Worm (Caenorhabditis elegans) whole organism, late embryonic: ENCODE results near the gene ZK899.6.
A peak's percentile ranks its signal among the peaks of the same experiment; 100 is the strongest.

Source experiments
- Y22D7AL.16 ChIP-seq: sonication (generic microtip); optimal IDR thresholded peaks from 2 replicates; lab custom pipeline; 2016; ENCODE audit warnings: missing genetic modification characterization, missing compliant biosample characterization
- ama-1 ChIP-seq: fragments of 150-350 bp; optimal IDR thresholded peaks from 2 replicates; lab custom pipeline; 2014
- ceh-30 ChIP-seq: fragments of 150-350 bp; optimal IDR thresholded peaks from 2 replicates; lab custom pipeline; 2014; ENCODE audit warnings: missing biosample characterization, missing genetic modification characterization
- ceh-34 ChIP-seq: sonication (generic microtip); optimal IDR thresholded peaks from 2 replicates; lab custom pipeline; 2016; ENCODE audit warnings: mild to moderate bottlenecking, missing genetic modification characterization, missing compliant biosample characterization
- elt-2 ChIP-seq: sonication (generic microtip); optimal IDR thresholded peaks from 2 replicates; lab custom pipeline; 2016; ENCODE audit warnings: missing genetic modification reagents, missing genetic modification characterization, missing compliant biosample characterization
- fax-1 ChIP-seq: sonication (generic microtip); optimal IDR thresholded peaks from 2 replicates; lab custom pipeline; 2016; ENCODE audit warnings: missing genotype, missing genetic modification characterization, missing compliant biosample characterization
- fkh-10 ChIP-seq: fragments of 150-350 bp; optimal IDR thresholded peaks from 2 replicates; lab custom pipeline; 2014; ENCODE audit warnings: missing biosample characterization, missing genetic modification reagents, missing genetic modification characterization
- fkh-6 ChIP-seq: sonication (generic microtip); optimal IDR thresholded peaks from 2 replicates; lab custom pipeline; 2016; ENCODE audit warnings: missing genetic modification characterization, missing compliant biosample characterization
- hlh-30 ChIP-seq: sonication (generic microtip); optimal IDR thresholded peaks from 2 replicates; lab custom pipeline; 2017; ENCODE audit warnings: antibody characterized with exemption, missing genetic modification characterization, missing compliant biosample characterization; ENCODE audit not compliant: insufficient read depth
- hlh-6 ChIP-seq: sonication (generic microtip); optimal IDR thresholded peaks from 2 replicates; lab custom pipeline; 2016; ENCODE audit warnings: missing genotype, missing genetic modification characterization, missing compliant biosample characterization
- pat-9 ChIP-seq: fragments of 200-800 bp; sonication (Bioruptor generic); optimal IDR thresholded peaks from 2 replicates; lab custom pipeline; 2018; ENCODE audit warnings: mild to moderate bottlenecking, missing genetic modification characterization, moderate library complexity, missing compliant biosample characterization
- pax-1 ChIP-seq: fragments of 150-350 bp; optimal IDR thresholded peaks from 2 replicates; lab custom pipeline; 2014; ENCODE audit warnings: missing biosample characterization, missing genetic modification characterization
- sdc-2 ChIP-seq: sonication (generic microtip); optimal IDR thresholded peaks from 2 replicates; lab custom pipeline; 2016; ENCODE audit warnings: missing genotype, missing genetic modification characterization, missing compliant biosample characterization
- tbx-7 ChIP-seq: sonication (generic microtip); optimal IDR thresholded peaks from 2 replicates; lab custom pipeline; 2016; ENCODE audit warnings: missing genotype, missing genetic modification characterization, missing compliant biosample characterization

DNA sequence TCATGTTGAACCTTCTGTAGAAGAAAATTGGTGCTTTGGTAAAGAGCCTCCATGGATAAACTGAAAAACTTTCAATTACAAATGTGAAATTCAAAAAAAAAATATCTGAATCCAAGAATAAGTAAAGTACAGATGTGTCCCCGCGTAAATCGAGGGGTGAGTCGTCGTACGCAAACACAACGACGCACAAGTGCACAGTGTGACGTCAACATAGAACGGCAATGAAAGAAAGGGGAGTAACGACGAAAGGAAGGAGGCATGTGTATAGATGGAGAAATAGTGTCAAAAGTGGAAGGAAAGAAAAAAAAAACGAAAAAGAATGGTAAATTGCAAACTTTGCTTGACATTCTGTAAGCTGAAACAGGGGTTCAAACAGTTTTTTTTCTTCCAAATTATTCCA lies 21.6 kb upstream of the ZK899.6 start, which contains the start of gene memb-1:
- no peak for TF ChIP-seq hlh-30 (tag; lab: Kevin White, UChicago)
- TF ChIP-seq sdc-2, result peak; percentile 67
- no peak for TF ChIP-seq fkh-6 (tag; lab: Kevin White, UChicago)
- no peak for TF ChIP-seq ceh-30 (tag; lab: Kevin White, UChicago)
- no peak for TF ChIP-seq fkh-10 (GFP tag; lab: Kevin White, UChicago)
- TF ChIP-seq ceh-34 (tag; lab: Kevin White, UChicago), result peak; percentile 7
- no peak for TF ChIP-seq hlh-6
- TF ChIP-seq ama-1, result no peak
- TF ChIP-seq pax-1 (tag; lab: Kevin White, UChicago), result no peak
- TF ChIP-seq Y22D7AL.16 (tag; lab: Kevin White, UChicago), result no peak
- peak; percentile 30 for TF ChIP-seq elt-2 (tag; lab: Kevin White, UChicago)
- TF ChIP-seq fax-1, result no peak
- no peak for TF ChIP-seq pat-9 (tag; lab: Kevin White, UChicago)
- no peak for TF ChIP-seq tbx-7 (tag; lab: Kevin White, UChicago)
